Fruit fly (Drosophila melanogaster) whole organism, embryonic: ENCODE data around the gene CG31365.

Experiments
- ATbp ChIP-seq: fragments of 200-800 bp; sonication (Bioruptor generic); optimal IDR thresholded peaks from 2 replicates; lab custom pipeline; 2017; ENCODE audit warnings: missing biosample characterization, mild to moderate bottlenecking, missing genetic modification characterization, missing genetic modification reagents
- Awh ChIP-seq: fragments of 200-800 bp; sonication (Bioruptor generic); IDR thresholded peaks from 2 replicates; pipeline ENCODE4, ENCODE4 v1.3.6; 2022; ENCODE audit warnings: missing biosample characterization, missing genetic modification characterization
- CG11398 ChIP-seq: fragments of 200-800 bp; sonication (Bioruptor generic); optimal IDR thresholded peaks from 2 replicates; lab custom pipeline; 2016; ENCODE audit warnings: missing biosample characterization, missing genetic modification characterization
- CG11696 ChIP-seq: fragments of 200-800 bp; sonication (Bioruptor generic); IDR thresholded peaks from 2 replicates; pipeline ENCODE4 v1.3.6; 2022; ENCODE audit warnings: missing biosample characterization, missing genetic modification characterization
- CG11723 ChIP-seq: fragments of 200-800 bp; sonication (Bioruptor generic); optimal IDR thresholded peaks from 2 replicates; lab custom pipeline; 2017; ENCODE audit warnings: missing biosample characterization, mild to moderate bottlenecking, missing genetic modification characterization
- CG14441 ChIP-seq: fragments of 200-800 bp; sonication (Bioruptor generic); IDR thresholded peaks from 2 replicates; pipeline ENCODE4 v1.3.6; 2022; ENCODE audit warnings: missing biosample characterization, missing genetic modification characterization
- CG14667 ChIP-seq: fragments of 200-800 bp; sonication (Bioruptor generic); IDR thresholded peaks from 2 replicates; pipeline ENCODE4 v1.3.6; 2022; ENCODE audit warnings: missing biosample characterization, missing genetic modification characterization
- CG17385 ChIP-seq: fragments of 200-800 bp; sonication (Bioruptor generic); optimal IDR thresholded peaks from 3 replicates; lab custom pipeline; 2018; ENCODE audit warnings: missing biosample characterization, mild to moderate bottlenecking, missing genetic modification characterization
- CG17912 ChIP-seq: fragments of 200-800 bp; sonication (Bioruptor generic); optimal IDR thresholded peaks from 2 replicates; lab custom pipeline; 2018; ENCODE audit warnings: missing biosample characterization, mild to moderate bottlenecking, missing genetic modification characterization
- CG18619 ChIP-seq: fragments of 200-800 bp; sonication (Bioruptor generic); optimal IDR thresholded peaks from 3 replicates; lab custom pipeline; 2017; ENCODE audit warnings: missing biosample characterization, mild to moderate bottlenecking, missing genetic modification characterization
- CG32767 ChIP-seq: fragments of 200-800 bp; sonication (Bioruptor generic); IDR thresholded peaks from 2 replicates; pipeline ENCODE4 v1.3.6; 2022; ENCODE audit warnings: missing biosample characterization, missing genetic modification characterization
- CG33557 ChIP-seq: fragments of 200-800 bp; sonication (Bioruptor generic); optimal IDR thresholded peaks from 2 replicates; lab custom pipeline; 2019; ENCODE audit warnings: missing biosample characterization, mild to moderate bottlenecking, missing genetic modification characterization, moderate library complexity
- CG3407 ChIP-seq: fragments of 200-800 bp; sonication (Bioruptor generic); optimal IDR thresholded peaks from 2 replicates; lab custom pipeline; 2018; ENCODE audit warnings: missing biosample characterization, mild to moderate bottlenecking, missing genetic modification characterization
- CG4404 ChIP-seq: fragments of 200-800 bp; sonication (Bioruptor generic); IDR thresholded peaks from 2 replicates; pipeline ENCODE4 v1.3.6; 2022; ENCODE audit warnings: missing biosample characterization, missing genetic modification characterization
- CG4424 ChIP-seq: fragments of 200-800 bp; sonication (Bioruptor generic); optimal IDR thresholded peaks from 3 replicates; lab custom pipeline; 2016; ENCODE audit warnings: missing biosample characterization, missing genetic modification characterization
- CG5180 ChIP-seq: fragments of 200-800 bp; sonication (Bioruptor generic); optimal IDR thresholded peaks from 3 replicates; lab custom pipeline; 2017; ENCODE audit warnings: missing biosample characterization, missing genetic modification characterization, mild to moderate bottlenecking, moderate library complexity, missing genetic modification reagents
- CG6813 ChIP-seq: fragments of 200-800 bp; sonication (Bioruptor generic); optimal IDR thresholded peaks from 2 replicates; lab custom pipeline; 2017; ENCODE audit warnings: missing biosample characterization, missing genetic modification characterization, mild to moderate bottlenecking, moderate library complexity, missing genetic modification reagents
- CG7987 ChIP-seq: fragments of 200-800 bp; sonication (Bioruptor generic); optimal IDR thresholded peaks from 2 replicates; lab custom pipeline; 2018; ENCODE audit warnings: missing biosample characterization, mild to moderate bottlenecking, missing genetic modification characterization, moderate library complexity
- CHES-1-like ChIP-seq: fragments of 200-800 bp; sonication (Bioruptor generic); optimal IDR thresholded peaks from 2 replicates; lab custom pipeline; 2016; ENCODE audit warnings: missing biosample characterization, missing genetic modification characterization
- Fer1 ChIP-seq: fragments of 200-800 bp; sonication (Bioruptor generic); optimal IDR thresholded peaks from 2 replicates; lab custom pipeline; 2017; ENCODE audit warnings: missing biosample characterization, mild to moderate bottlenecking, missing genetic modification characterization
- Gug ChIP-seq: fragments of 200-800 bp; sonication (Bioruptor generic); IDR thresholded peaks from 4 replicates; pipeline ENCODE4 v1.3.6; 2022; ENCODE audit warnings: missing biosample characterization, missing genetic modification characterization
- HLH3B ChIP-seq: fragments of 200-800 bp; sonication (Bioruptor generic); IDR thresholded peaks from 2 replicates; pipeline ENCODE4 v1.3.6; 2022; ENCODE audit warnings: missing biosample characterization, missing genetic modification characterization
- HmgZ ChIP-seq: fragments of 200-800 bp; sonication (Bioruptor generic); optimal IDR thresholded peaks from 2 replicates; lab custom pipeline; 2018; ENCODE audit warnings: missing biosample characterization, mild to moderate bottlenecking, missing genetic modification characterization
- Kr ChIP-seq: fragments of 200-800 bp; sonication (Bioruptor generic); optimal IDR thresholded peaks from 2 replicates; lab custom pipeline; 2017; ENCODE audit warnings: missing biosample characterization, mild to moderate bottlenecking, missing genetic modification characterization
- MBD-R2 ChIP-seq: fragments of 200-800 bp; sonication (Bioruptor generic); IDR thresholded peaks from 2 replicates; pipeline ENCODE4 v1.3.6; 2022; ENCODE audit warnings: missing biosample characterization, missing genetic modification characterization
- Med ChIP-seq: fragments of 200-800 bp; sonication (Bioruptor generic); peaks from one replicate; lab custom pipeline; 2016; ENCODE audit warnings: missing biosample characterization, missing genetic modification characterization, mild to moderate bottlenecking, inconsistent platforms, moderate library complexity
- Nf-YC ChIP-seq: fragments of 200-800 bp; optimal IDR thresholded peaks from 3 replicates; lab custom pipeline; 2019; ENCODE audit warnings: missing biosample characterization, mild to moderate bottlenecking, missing genetic modification characterization, moderate library complexity
- Scr ChIP-seq: fragments of 200-800 bp; sonication (Bioruptor generic); IDR thresholded peaks from 2 replicates; pipeline ENCODE4 v1.3.6; 2022; ENCODE audit warnings: missing biosample characterization, missing genetic modification characterization; ENCODE audit not compliant: partially characterized antibody
- ap ChIP-seq: fragments of 200-800 bp; sonication (Bioruptor generic); IDR thresholded peaks from 2 replicates; pipeline ENCODE4 v1.3.6; 2022; ENCODE audit warnings: missing biosample characterization, missing genetic modification characterization
- bcd ChIP-seq: fragments of 200-800 bp; sonication (Bioruptor generic); optimal IDR thresholded peaks from 2 replicates; lab custom pipeline; 2017; ENCODE audit warnings: missing biosample characterization, mild to moderate bottlenecking, missing genetic modification characterization
- btn ChIP-seq: fragments of 200-800 bp; sonication (Bioruptor generic); optimal IDR thresholded peaks from 2 replicates; lab custom pipeline; 2016; ENCODE audit warnings: missing biosample characterization, missing genetic modification characterization
- dmrt99B ChIP-seq: fragments of 200-800 bp; sonication (Bioruptor generic); optimal IDR thresholded peaks from 2 replicates; lab custom pipeline; 2018; ENCODE audit warnings: missing biosample characterization, mild to moderate bottlenecking, missing genetic modification characterization, moderate library complexity
- fd96Cb ChIP-seq: fragments of 200-800 bp; sonication (Bioruptor generic); optimal IDR thresholded peaks from 2 replicates; lab custom pipeline; 2018; ENCODE audit warnings: missing biosample characterization, mild to moderate bottlenecking, missing genetic modification characterization, moderate library complexity
- gsb ChIP-seq: fragments of 200-800 bp; sonication (Bioruptor generic); IDR thresholded peaks from 2 replicates; pipeline ENCODE4 v1.3.6; 2022; ENCODE audit warnings: missing biosample characterization, missing genetic modification characterization
- jigr1 ChIP-seq: fragments of 200-800 bp; sonication (Bioruptor generic); IDR thresholded peaks from 3 replicates; pipeline ENCODE4 v1.3.6; 2022; ENCODE audit warnings: missing biosample characterization, missing genetic modification characterization
- ken ChIP-seq: fragments of 200-800 bp; sonication (Bioruptor generic); IDR thresholded peaks from 3 replicates; pipeline ENCODE4 v1.3.6; 2022; ENCODE audit warnings: missing biosample characterization, missing genetic modification characterization
- klu ChIP-seq: fragments of 200-800 bp; sonication (Bioruptor generic); IDR thresholded peaks from 2 replicates; pipeline ENCODE4 v1.3.6; 2022; ENCODE audit warnings: missing biosample characterization, missing genetic modification characterization
- lola ChIP-seq, 3 experiments: fragments of >200 bp in 2 of 3; fragments of 200-800 bp in 1 of 3; sonication (Bioruptor generic) in 1 of 3; optimal IDR thresholded peaks; 2 replicates each; lab custom pipeline; 2017 to 2019; ENCODE audit warnings: missing biosample characterization in 3 of 3, missing genetic modification characterization in 3 of 3, mild to moderate bottlenecking in 1 of 3, moderate library complexity in 1 of 3
- nerfin-2 ChIP-seq: fragments of 200-800 bp; sonication (Bioruptor generic); IDR thresholded peaks from 2 replicates; pipeline ENCODE4 v1.3.6; 2022; ENCODE audit warnings: missing biosample characterization, missing genetic modification characterization; ENCODE audit not compliant: partially characterized antibody
- odd ChIP-seq: fragments of 200-800 bp; sonication (Bioruptor generic); optimal IDR thresholded peaks from 2 replicates; lab custom pipeline; 2017; ENCODE audit warnings: missing biosample characterization, mild to moderate bottlenecking, missing genetic modification characterization
- pros ChIP-seq: fragments of 200-800 bp; sonication (Bioruptor generic); optimal IDR thresholded peaks from 3 replicates; lab custom pipeline; 2019; ENCODE audit warnings: missing biosample characterization, mild to moderate bottlenecking, missing genetic modification characterization, moderate library complexity
- psq ChIP-seq: fragments of 200-800 bp; sonication (Bioruptor generic); optimal IDR thresholded peaks from 2 replicates; lab custom pipeline; 2017; ENCODE audit warnings: missing biosample characterization, missing genetic modification characterization
- ro ChIP-seq: fragments of 200-800 bp; sonication (Bioruptor generic); IDR thresholded peaks from 2 replicates; pipeline ENCODE4 v1.3.6; 2022; ENCODE audit warnings: missing biosample characterization, missing genetic modification characterization
- sc ChIP-seq, 3 experiments: fragments of >200 bp in 2 of 3; fragments of 200-800 bp in 1 of 3; sonication (Bioruptor generic) in 1 of 3; optimal IDR thresholded peaks; 2 replicates in 2 of 3; 3 replicates in 1 of 3; lab custom pipeline; 2017; ENCODE audit warnings: mild to moderate bottlenecking in 1 of 3, missing biosample characterization in 1 of 3, missing genetic modification characterization in 1 of 3, missing genetic modification reagents in 1 of 3
- schlank ChIP-seq: fragments of 200-800 bp; sonication (Bioruptor generic); optimal IDR thresholded peaks from 2 replicates; lab custom pipeline; 2018; ENCODE audit warnings: missing biosample characterization, mild to moderate bottlenecking, missing genetic modification characterization
- seq ChIP-seq: fragments of 200-800 bp; sonication (Bioruptor generic); IDR thresholded peaks from 2 replicates; pipeline ENCODE4 v1.3.6; 2022; ENCODE audit warnings: missing biosample characterization, missing genetic modification characterization
- tll ChIP-seq, 2 experiments: fragments of 200-800 bp in 1 of 2; fragments of >200 bp in 1 of 2; sonication (Bioruptor generic) in 1 of 2; optimal IDR thresholded peaks; 2 replicates each; lab custom pipeline; 2017 to 2019; ENCODE audit warnings: missing biosample characterization in 2 of 2, missing genetic modification characterization in 2 of 2, mild to moderate bottlenecking in 1 of 2, moderate library complexity in 1 of 2
- usp ChIP-seq: fragments of >200 bp; optimal IDR thresholded peaks from 2 replicates; lab custom pipeline; 2017; ENCODE audit warnings: missing biosample characterization, missing genetic modification characterization
- wek ChIP-seq: fragments of 200-800 bp; sonication (Bioruptor generic); optimal IDR thresholded peaks from 3 replicates; lab custom pipeline; 2018; ENCODE audit warnings: missing biosample characterization, mild to moderate bottlenecking, missing genetic modification characterization, moderate library complexity
- zen ChIP-seq: fragments of 200-800 bp; sonication (Bioruptor generic); optimal IDR thresholded peaks from 3 replicates; lab custom pipeline; 2018; ENCODE audit warnings: missing biosample characterization, mild to moderate bottlenecking, missing genetic modification characterization, moderate library complexity

CG31365 gene

DNA sequence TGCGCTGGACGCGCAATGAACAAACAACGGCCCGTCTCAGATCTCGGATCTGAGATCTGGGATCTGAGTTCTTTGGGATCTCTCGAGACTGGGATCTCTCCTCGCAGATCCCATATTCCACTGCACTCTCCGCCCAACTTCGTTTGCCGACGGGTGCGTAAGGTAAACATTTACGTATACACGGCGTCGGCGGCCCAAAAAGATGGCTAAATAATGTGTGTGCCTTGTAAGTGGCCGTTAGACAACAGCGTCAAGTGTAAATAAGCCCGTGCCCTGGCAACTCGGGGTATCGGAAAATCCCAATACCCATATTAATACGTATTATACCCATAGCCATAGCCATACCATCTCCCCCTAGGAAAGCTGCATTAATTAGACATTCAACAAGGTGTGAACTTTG is 8.5 kb upstream of the CG31365 start (continued):
- TF ChIP-seq ro (GFP tag; lab: Robert Waterston, UW) (no peak), bcd (GFP tag; lab: Kevin White, UChicago) (no peak), fd96Cb (tag; lab: Kevin White, UChicago) (no peak), CG4424 (GFP tag; lab: Kevin White, UChicago) (no peak), Med (GFP tag; lab: Kevin White, UChicago) (peak; percentile 54), CG7987 (GFP tag; lab: Kevin White, UChicago) (no peak), nerfin-2 (GFP tag; lab: Robert Waterston, UW) (no peak), CG3407 (GFP tag; lab: Kevin White, UChicago) (peak; percentile 0), tll (GFP tag; optimal IDR thresholded peaks at IDR 0.05; lab: Kevin White, UChicago) (peak in 1 of 2 experiments; percentile 45), HmgZ (tag; lab: Kevin White, UChicago) (no peak), klu (GFP tag; lab: Robert Waterston, UW) (no peak), CG32767 (GFP tag; lab: Robert Waterston, UW) (peak; percentile 32; the same call in 1 of the 2 replicates), wek (GFP tag; lab: Kevin White, UChicago) (no peak), pros (peak; percentile 1), CG4404 (no peak), btn (GFP tag; lab: Kevin White, UChicago) (peak; percentile 12), psq (no peak), HLH3B (0 out of 2 replicates have a peak, but pooled peaks have one; percentile 14), CG11398 (no peak), CG14441 (no peak), usp (GFP tag; lab: Kevin White, UChicago) (no peak), CG5180 (peak; percentile 34), sc (optimal IDR thresholded peaks at IDR 0.05; lab: Kevin White, UChicago) (no peak), sc (GFP tag; optimal IDR thresholded peaks at IDR 0.05; lab: Kevin White, UChicago) (no peak), Fer1 (GFP tag; lab: Kevin White, UChicago) (no peak), ap (GFP tag; lab: Robert Waterston, UW) (no peak), Scr (GFP tag; lab: Robert Waterston, UW) (no peak), CG11696 (no peak), seq (no peak), ATbp (GFP tag; lab: Kevin White, UChicago) (peak; percentile 37), Gug (GFP tag; lab: Robert Waterston, UW) (no peak), CG18619 (GFP tag; lab: Kevin White, UChicago) (no peak), MBD-R2 (no peak), jigr1 (GFP tag; lab: Robert Waterston, UW) (no peak), Nf-YC (tag; lab: Kevin White, UChicago) (no peak), dmrt99B (tag; lab: Kevin White, UChicago) (peak; percentile 3), CG17912 (no peak), gsb (no peak), CHES-1-like (GFP tag; lab: Kevin White, UChicago) (no peak), CG6813 (peak; percentile 52), schlank (no peak), lola (GFP tag; optimal IDR thresholded peaks at IDR 0.05; lab: Kevin White, UChicago) (no peak), Kr (GFP tag; lab: Kevin White, UChicago) (no peak), ken (GFP tag; lab: Robert Waterston, UW) (no peak), CG17385 (GFP tag; lab: Kevin White, UChicago) (no peak), CG11723 (no peak), odd (GFP tag; lab: Kevin White, UChicago) (peak; percentile 2), zen (tag; lab: Kevin White, UChicago) (peak; percentile 58), Awh (GFP tag; lab: Robert Waterston, UW) (peak; percentile 39; the same call in 1 of the 2 replicates), CG33557 (GFP tag; lab: Kevin White, UChicago) (peak; percentile 53), CG14667 (GFP tag; lab: Robert Waterston, UW) (no peak)
